Worm (Caenorhabditis elegans) whole organism, L1 larva: ENCODE data around the gene str-139.

ENCODE experiments used
- C16A3.4 ChIP-seq: fragments of 150-350 bp; optimal IDR thresholded peaks from 2 replicates; lab custom pipeline; 2014; ENCODE audit warnings: missing biosample characterization, missing genetic modification characterization
- Y116A8C.19 ChIP-seq: sonication (generic microtip); optimal IDR thresholded peaks from 2 replicates; lab custom pipeline; 2016; ENCODE audit warnings: missing compliant biosample characterization, missing genetic modification characterization, borderline replicate concordance
- blmp-1 ChIP-seq: fragments of 150-350 bp; optimal IDR thresholded peaks from 2 replicates; lab custom pipeline; 2014; ENCODE audit warnings: missing biosample characterization, missing genetic modification characterization
- ceh-8 ChIP-seq: fragments of 200-800 bp; sonication (Bioruptor generic); optimal IDR thresholded peaks from 2 replicates; lab custom pipeline; 2018; ENCODE audit warnings: mild to moderate bottlenecking, missing genetic modification characterization, moderate library complexity, missing compliant biosample characterization
- ceh-82 ChIP-seq, 3 experiments: fragments of 150-350 bp in 1 of 3; sonication (generic microtip) in 2 of 3; optimal IDR thresholded peaks; 2 replicates each; lab custom pipeline; 2014 to 2017; ENCODE audit warnings: missing biosample characterization in 3 of 3, missing genetic modification characterization in 3 of 3
- ceh-88 ChIP-seq: fragments of 200-800 bp; sonication (Bioruptor generic); IDR thresholded peaks from 2 replicates; pipeline ENCODE4 v1.3.6; 2022; ENCODE audit warnings: missing genetic modification characterization, missing compliant biosample characterization
- ceh-90 ChIP-seq: sonication (generic microtip); optimal IDR thresholded peaks from 2 replicates; lab custom pipeline; 2016; ENCODE audit warnings: missing genetic modification characterization, missing compliant biosample characterization
- ces-1 ChIP-seq: fragments of 150-350 bp; optimal IDR thresholded peaks from 2 replicates; lab custom pipeline; 2014; ENCODE audit warnings: missing biosample characterization, missing genetic modification reagents, missing genetic modification characterization
- dpl-1 ChIP-seq, 3 experiments: fragments of 150-350 bp in 2 of 3; sonication (generic microtip) in 1 of 3; optimal IDR thresholded peaks; 2 replicates each; lab custom pipeline; 2014 to 2017; ENCODE audit warnings: missing biosample characterization in 3 of 3, missing genetic modification characterization in 3 of 3, missing genetic modification reagents in 3 of 3
- dsc-1 ChIP-seq: sonication (generic microtip); optimal IDR thresholded peaks from 2 replicates; lab custom pipeline; 2016; ENCODE audit warnings: mild to moderate bottlenecking, missing genetic modification characterization, missing compliant biosample characterization
- elt-3 ChIP-seq, 6 experiments: fragments of 150-350 bp in 1 of 6; sonication (generic microtip); optimal IDR thresholded peaks; 2 replicates each; lab custom pipeline; 2017 to 2018; ENCODE audit warnings: missing biosample characterization in 6 of 6, missing genetic modification characterization in 6 of 6, inconsistent platforms in 1 of 6
- fos-1 ChIP-seq: fragments of 150-350 bp; optimal IDR thresholded peaks from 2 replicates; lab custom pipeline; 2014; ENCODE audit warnings: missing biosample characterization, missing genetic modification characterization
- grh-1 ChIP-seq: fragments of 200-800 bp; sonication (Bioruptor generic); IDR thresholded peaks from 2 replicates; pipeline ENCODE4 v1.3.6; 2022; ENCODE audit warnings: missing genetic modification reagents, missing genetic modification characterization, missing compliant biosample characterization
- hlh-4 ChIP-seq: sonication (generic microtip); optimal IDR thresholded peaks from 2 replicates; lab custom pipeline; 2016; ENCODE audit warnings: mild to moderate bottlenecking, missing genetic modification characterization, missing compliant biosample characterization
- irx-1 ChIP-seq: sonication (generic microtip); optimal IDR thresholded peaks from 2 replicates; lab custom pipeline; 2016; ENCODE audit warnings: missing genetic modification characterization, missing compliant biosample characterization
- isw-1 ChIP-seq: fragments of 200-800 bp; sonication (Bioruptor generic); IDR thresholded peaks from 2 replicates; pipeline ENCODE4 v1.3.6; 2022; ENCODE audit warnings: missing genetic modification characterization, missing compliant biosample characterization
- lin-14 ChIP-seq: fragments of 200-800 bp; sonication (Bioruptor generic); optimal IDR thresholded peaks from 2 replicates; lab custom pipeline; 2018; ENCODE audit warnings: mild to moderate bottlenecking, missing genetic modification characterization, moderate library complexity, missing compliant biosample characterization
- lin-39 ChIP-seq: fragments of 150-350 bp; optimal IDR thresholded peaks from 2 replicates; lab custom pipeline; 2014; ENCODE audit warnings: missing biosample characterization, missing genetic modification reagents, missing genetic modification characterization
- lsy-2 ChIP-seq, 2 experiments: fragments of 150-350 bp; optimal IDR thresholded peaks; 2 replicates each; lab custom pipeline; 2014; ENCODE audit warnings: missing biosample characterization in 2 of 2, missing genetic modification characterization in 2 of 2
- mef-2 ChIP-seq: fragments of 150-350 bp; optimal IDR thresholded peaks from 2 replicates; lab custom pipeline; 2014; ENCODE audit warnings: missing biosample characterization, missing genetic modification characterization
- nhr-11 ChIP-seq: fragments of 150-350 bp; optimal IDR thresholded peaks from 2 replicates; lab custom pipeline; 2014; ENCODE audit warnings: missing biosample characterization, missing genetic modification characterization
- nhr-237 ChIP-seq: fragments of 150-350 bp; optimal IDR thresholded peaks from 2 replicates; lab custom pipeline; 2014; ENCODE audit warnings: missing biosample characterization, missing genetic modification characterization
- nhr-71 ChIP-seq: sonication (generic microtip); optimal IDR thresholded peaks from 2 replicates; lab custom pipeline; 2016; ENCODE audit warnings: mild to moderate bottlenecking, missing genetic modification characterization, moderate library complexity, missing compliant biosample characterization
- nhr-76 ChIP-seq: sonication (generic microtip); optimal IDR thresholded peaks from 2 replicates; lab custom pipeline; 2017; ENCODE audit warnings: missing biosample characterization, missing genetic modification characterization
- nhr-77 ChIP-seq: fragments of 150-350 bp; optimal IDR thresholded peaks from 2 replicates; lab custom pipeline; 2014; ENCODE audit warnings: missing biosample characterization, missing genetic modification characterization
- nhr-85 ChIP-seq: sonication (generic microtip); peaks from one replicate; lab custom pipeline; 2016; ENCODE audit warnings: missing genetic modification characterization, inconsistent platforms, missing compliant biosample characterization
- pag-3 ChIP-seq: sonication (generic microtip); optimal IDR thresholded peaks from 2 replicates; lab custom pipeline; 2017; ENCODE audit warnings: missing genetic modification characterization, mild to moderate bottlenecking, missing compliant biosample characterization, antibody characterized with exemption, borderline replicate concordance; ENCODE audit not compliant: insufficient read depth
- skn-1 ChIP-seq: fragments of 150-350 bp; optimal IDR thresholded peaks from 2 replicates; lab custom pipeline; 2014; ENCODE audit warnings: missing biosample characterization, missing genetic modification characterization
- sox-4 ChIP-seq: sonication (generic microtip); optimal IDR thresholded peaks from 2 replicates; lab custom pipeline; 2016; ENCODE audit warnings: missing genetic modification characterization, missing compliant biosample characterization
- sup-37 ChIP-seq: fragments of 200-800 bp; sonication (Bioruptor generic); optimal IDR thresholded peaks from 2 replicates; lab custom pipeline; 2018; ENCODE audit warnings: mild to moderate bottlenecking, missing genetic modification characterization, missing compliant biosample characterization
- swsn-7 ChIP-seq: sonication (generic microtip); optimal IDR thresholded peaks from 2 replicates; lab custom pipeline; 2016; ENCODE audit warnings: missing genetic modification characterization, missing compliant biosample characterization
- unc-98 ChIP-seq: fragments of 200-800 bp; sonication (Bioruptor generic); IDR thresholded peaks from 2 replicates; pipeline ENCODE4 v1.3.6; 2022; ENCODE audit warnings: missing genetic modification characterization, missing compliant biosample characterization
- zag-1 ChIP-seq: fragments of 150-350 bp; optimal IDR thresholded peaks from 2 replicates; lab custom pipeline; 2014; ENCODE audit warnings: missing biosample characterization, missing genetic modification characterization

Gene str-139

DNA sequence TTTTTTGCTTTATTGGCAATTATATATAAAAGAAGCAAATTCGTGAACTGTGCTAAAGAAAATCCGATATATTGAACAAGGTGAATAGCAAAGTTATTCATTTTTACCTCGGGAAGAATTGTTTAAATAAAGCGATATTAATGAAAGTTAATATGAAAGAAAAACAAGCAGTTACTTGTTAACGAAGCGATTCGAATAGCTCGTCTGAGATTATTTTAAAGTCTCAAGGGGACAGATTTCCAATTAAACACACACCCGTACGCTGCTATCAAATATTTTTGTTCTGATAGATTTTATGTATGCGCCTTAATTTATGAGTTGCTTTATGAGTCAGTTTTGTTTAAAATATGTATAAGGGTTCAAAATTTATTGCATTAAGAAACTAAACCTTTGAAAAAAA lies 5.8 kb upstream of the str-139 start, which contains the start of gene str-140:
Gene str-140 (minus strand): TSS at position 101 of the 400 bp plus-strand sequence.
- TF ChIP-seq nhr-77 (tag; lab: Kevin White, UChicago) = no peak
- no peak for TF ChIP-seq irx-1
- TF ChIP-seq pag-3 (tag; lab: Kevin White, UChicago) = no peak
- TF ChIP-seq ceh-82 (tag; optimal IDR thresholded peaks at IDR 0.05; lab: Kevin White, UChicago) = no peak
- no peak for TF ChIP-seq unc-98 (GFP tag; lab: Robert Waterston, UW)
- TF ChIP-seq lin-14 (GFP tag; lab: Kevin White, UChicago) = no peak
- no peak for TF ChIP-seq fos-1 (tag; lab: Kevin White, UChicago)
- TF ChIP-seq C16A3.4 (tag; lab: Kevin White, UChicago) = no peak
- TF ChIP-seq isw-1 (GFP tag; lab: Robert Waterston, UW) = no peak
- no peak for TF ChIP-seq hlh-4 (tag; lab: Kevin White, UChicago)
- no peak for TF ChIP-seq dpl-1 (GFP tag; optimal IDR thresholded peaks at IDR 0.05; lab: Kevin White, UChicago)
- no peak for TF ChIP-seq grh-1 (GFP tag; lab: Robert Waterston, UW)
- no peak for TF ChIP-seq nhr-237 (tag; lab: Kevin White, UChicago)
- no peak for TF ChIP-seq lsy-2 (tag; optimal IDR thresholded peaks at IDR 0.05; lab: Kevin White, UChicago)
- no peak for TF ChIP-seq skn-1 (tag; lab: Kevin White, UChicago)
- no peak for TF ChIP-seq ces-1 (GFP tag; lab: Kevin White, UChicago)
- TF ChIP-seq Y116A8C.19 (tag; lab: Kevin White, UChicago) = no peak

DNA sequence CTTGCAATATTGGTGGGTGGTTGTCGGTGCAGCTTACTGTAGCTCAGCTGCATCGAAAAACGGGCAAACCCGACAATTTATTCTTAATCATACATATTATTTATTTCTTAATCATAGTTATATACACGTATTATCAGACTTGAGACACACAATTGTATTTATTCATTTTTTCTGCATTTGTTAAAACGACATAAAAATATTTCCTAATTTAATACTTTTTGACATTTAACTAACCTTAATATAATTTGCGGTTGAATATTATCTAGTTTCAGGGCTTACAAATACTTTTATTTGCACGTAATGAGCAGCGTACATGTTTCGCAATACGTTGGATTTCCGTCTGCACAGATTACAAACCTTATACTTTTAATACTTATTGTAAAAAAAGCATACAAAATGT lies 3.6 kb downstream of the str-139 start, which contains the start of gene str-138:
Gene str-138 (plus strand): TSS at position 301 of the 400 bp plus-strand sequence.
- no peak for TF ChIP-seq dsc-1 (tag; lab: Kevin White, UChicago)
- no peak for TF ChIP-seq lin-39 (tag; lab: Kevin White, UChicago)
- TF ChIP-seq swsn-7 (tag; lab: Kevin White, UChicago) = no peak
- TF ChIP-seq mef-2 (tag; lab: Kevin White, UChicago) = no peak
- no peak for TF ChIP-seq Y116A8C.19 (tag; lab: Kevin White, UChicago)
- no peak for TF ChIP-seq elt-3 (tag; optimal IDR thresholded peaks at IDR 0.05; lab: Kevin White, UChicago)
- TF ChIP-seq ceh-8 (GFP tag; lab: Kevin White, UChicago) = no peak
- no peak for TF ChIP-seq sup-37
- no peak for TF ChIP-seq lsy-2 (tag; optimal IDR thresholded peaks at IDR 0.05; lab: Kevin White, UChicago)
- no peak for TF ChIP-seq ceh-88 (GFP tag; lab: Robert Waterston, UW)
- TF ChIP-seq ces-1 (GFP tag; lab: Kevin White, UChicago) = no peak
- no peak for TF ChIP-seq nhr-85 (tag; lab: Kevin White, UChicago)
- TF ChIP-seq nhr-11 = no peak
- no peak for TF ChIP-seq nhr-76 (tag; lab: Kevin White, UChicago)
- TF ChIP-seq zag-1 (tag; lab: Kevin White, UChicago) = no peak
- no peak for TF ChIP-seq ceh-90 (tag; lab: Kevin White, UChicago)
- no peak for TF ChIP-seq sox-4
- TF ChIP-seq nhr-71 (tag; lab: Kevin White, UChicago) = no peak

ce11 chrV:8057771-8058170 lies 4.2 kb downstream of the str-139 start:
- 0 out of 2 replicates have a peak, but pooled peaks have one; percentile 14 for TF ChIP-seq grh-1 (GFP tag; lab: Robert Waterston, UW)

DNA sequence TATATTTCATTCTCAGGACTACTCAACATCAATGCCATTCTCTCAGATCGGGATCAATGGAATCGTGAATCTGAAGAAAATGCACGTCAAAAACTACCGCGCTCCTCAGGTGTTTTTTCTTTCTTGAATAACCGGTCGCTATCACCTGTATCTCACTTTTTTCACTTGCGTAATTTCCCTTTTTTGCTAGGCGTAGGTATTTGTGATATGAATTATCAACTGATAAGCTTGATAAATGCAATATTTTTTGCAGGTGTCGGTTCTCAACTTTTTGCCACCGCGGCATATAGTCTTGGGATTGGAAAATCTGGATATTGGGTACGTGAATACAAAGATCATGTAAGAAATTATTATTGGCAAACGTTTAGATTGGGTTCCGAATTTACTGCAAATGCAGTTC lies 6.8 kb downstream of the str-139 start:
- TF ChIP-seq blmp-1 (tag; lab: Kevin White, UChicago) = peak; percentile 79
- no peak for TF ChIP-seq dsc-1 (tag; lab: Kevin White, UChicago)
- TF ChIP-seq, all 84 proteins: peak for 1

DNA sequence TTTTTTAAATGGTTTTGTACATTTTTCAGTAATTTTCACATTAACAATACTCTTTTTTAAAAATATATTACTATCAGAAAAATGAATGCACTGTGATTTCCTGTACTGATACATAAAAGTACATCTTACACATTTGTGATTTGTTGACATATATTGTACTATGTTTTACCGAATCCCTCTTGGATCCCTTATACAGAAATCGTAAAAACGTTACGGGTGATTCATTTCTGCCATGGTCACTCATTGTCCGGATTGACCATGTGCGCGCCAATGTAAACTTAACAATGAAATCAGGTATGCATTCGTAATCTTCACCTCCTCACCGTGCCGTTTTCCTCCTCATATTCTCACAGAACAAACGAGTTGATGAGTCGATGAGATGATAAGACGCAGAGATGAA lies 7.8 kb downstream of the str-139 start, which contains the start of gene ZC513.2:
Gene ZC513.2 (plus strand): TSS at position 301 of the 400 bp plus-strand sequence.
- TF ChIP-seq nhr-76 (tag; lab: Kevin White, UChicago) (no peak), Y116A8C.19 (tag; lab: Kevin White, UChicago) (no peak), lin-39 (tag; lab: Kevin White, UChicago) (no peak), nhr-85 (tag; lab: Kevin White, UChicago) (peak; percentile 9), swsn-7 (tag; lab: Kevin White, UChicago) (no peak), blmp-1 (tag; lab: Kevin White, UChicago) (peak; percentile 16)
- TF ChIP-seq, all 84 proteins: peak for 2
